Worm (Caenorhabditis elegans) whole organism, L4/young adult: ENCODE data around the gene exc-6.

Experiments used
- dao-5 ChIP-seq: sonication (generic microtip); optimal IDR thresholded peaks from 2 replicates; lab custom pipeline; 2016; ENCODE audit warnings: missing genotype, missing genetic modification characterization, moderate library complexity, missing compliant biosample characterization
- him-1 ChIP-seq: sonication (generic microtip); optimal IDR thresholded peaks from 2 replicates; lab custom pipeline; 2016; ENCODE audit warnings: missing genotype, missing genetic modification reagents, missing genetic modification characterization, missing compliant biosample characterization

DNA sequence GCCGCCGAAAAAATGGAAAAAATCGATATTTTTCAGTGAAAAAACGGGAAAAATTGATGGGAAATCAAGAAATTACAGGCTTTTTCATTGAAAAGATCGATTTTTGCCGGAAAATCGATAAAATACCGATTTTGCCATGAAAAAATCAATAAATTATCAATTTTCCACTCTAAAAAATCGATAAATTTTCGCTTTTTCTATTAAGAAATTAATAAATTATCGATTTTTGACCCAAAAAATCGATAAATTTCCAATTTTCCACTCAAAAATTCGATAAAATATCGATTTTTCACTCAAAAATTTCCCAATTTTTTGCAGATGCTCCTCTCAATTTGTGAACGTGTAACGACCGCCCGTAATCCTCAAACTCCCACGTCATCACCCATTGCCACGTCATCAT is 8.6 kb upstream of the exc-6 start:
- no peak for TF ChIP-seq him-1 (tag; lab: Kevin White, UChicago)
- no peak for TF ChIP-seq dao-5 (tag; lab: Kevin White, UChicago)
